Fruit fly (Drosophila melanogaster): Measurements from ENCODE around the gene CG46399.

CG46399 gene

dm6 chrX:14832562-14833303 is 26.3 kb upstream of the CG46399 start, which contains the start of gene CG14411 (continued):
- TF ChIP-seq hbn (GFP tag; IDR thresholded peaks at IDR 0.05; ENCODE audit: partially characterized antibody) (no peak), gfzf (GFP tag; optimal IDR thresholded peaks at IDR 0.05) (peak; percentile 78), trem (tag; optimal IDR thresholded peaks at IDR 0.05) (peak; percentile 68), sna (GFP tag; IDR thresholded peaks at IDR 0.05; ENCODE audit: partially characterized antibody) (peak; percentile 16; the same call in 1 of the 2 replicates), stc (GFP tag; IDR thresholded peaks at IDR 0.05) (no peak), so (GFP tag; IDR thresholded peaks at IDR 0.05) (no peak), Jarid2 (GFP tag; optimal IDR thresholded peaks at IDR 0.05) (peak; percentile 42), inv (GFP tag; IDR thresholded peaks at IDR 0.05; ENCODE audit: partially characterized antibody) (no peak), CG33213 (GFP tag; optimal IDR thresholded peaks at IDR 0.05) (no peak), CG14710 (tag; optimal IDR thresholded peaks at IDR 0.05) (peak; percentile 67), kni (GFP tag; optimal IDR thresholded peaks at IDR 0.05) (peak; percentile 69), cg (GFP tag; optimal IDR thresholded peaks at IDR 0.05) (peak; percentile 91), dm (GFP tag; optimal IDR thresholded peaks at IDR 0.05) (peak; percentile 32), CG3726 (GFP tag; IDR thresholded peaks at IDR 0.05) (no peak), Camta (GFP tag; optimal IDR thresholded peaks at IDR 0.05) (no peak), YL-1 (GFP tag; optimal IDR thresholded peaks at IDR 0.05) (peak; percentile 58), Sin3A (optimal IDR thresholded peaks at IDR 0.05) (peak; percentile 29), h (optimal IDR thresholded peaks at IDR 0.05) (no peak), zfh1 (GFP tag; IDR thresholded peaks at IDR 0.05) (no peak), CG10565 (GFP tag; optimal IDR thresholded peaks at IDR 0.05) (no peak), C15 (GFP tag; IDR thresholded peaks at IDR 0.05) (no peak), nom (GFP tag; optimal IDR thresholded peaks at IDR 0.05) (peak; percentile 18), unpg (GFP tag; optimal IDR thresholded peaks at IDR 0.05) (no peak), CG10366 (GFP tag; IDR thresholded peaks at IDR 0.05) (no peak), stwl (tag; optimal IDR thresholded peaks at IDR 0.05) (peak; percentile 81), CG8924 (tag; optimal IDR thresholded peaks at IDR 0.05) (peak; percentile 31), Hr39 (optimal IDR thresholded peaks at IDR 0.05) (no peak), crol (GFP tag; IDR thresholded peaks at IDR 0.05) (peak; percentile 80), CG10654 (GFP tag; optimal IDR thresholded peaks at IDR 0.05) (no peak), CG14441 (GFP tag; IDR thresholded peaks at IDR 0.05) (no peak), CG31441 (GFP tag; IDR thresholded peaks at IDR 0.05) (no peak), CG17568 (GFP tag; optimal IDR thresholded peaks at IDR 0.05) (no peak), Hey (tag; optimal IDR thresholded peaks at IDR 0.05) (no peak), Awh (GFP tag; IDR thresholded peaks at IDR 0.05) (no peak), CG6791 (GFP tag; IDR thresholded peaks at IDR 0.05; ENCODE audit: partially characterized antibody) (0 out of 3 replicates have a peak, but pooled peaks have one; percentile 32), Drgx (GFP tag; IDR thresholded peaks at IDR 0.05) (no peak), nerfin-2 (GFP tag; IDR thresholded peaks at IDR 0.05; ENCODE audit: partially characterized antibody) (no peak), Deaf1 (tag; optimal IDR thresholded peaks at IDR 0.05) (no peak), HLHmδ (GFP tag; optimal IDR thresholded peaks at IDR 0.05) (peak; percentile 6), CG8290 (GFP tag; optimal IDR thresholded peaks at IDR 0.05) (no peak), CG8290 (tag; optimal IDR thresholded peaks at IDR 0.05) (peak in 1 of 2 experiments; percentile 35), CG3995 (GFP tag; optimal IDR thresholded peaks at IDR 0.05) (peak; percentile 2), pzg (GFP tag; optimal IDR thresholded peaks at IDR 0.05) (peak; percentile 79), Bgb (GFP tag; IDR thresholded peaks at IDR 0.05; ENCODE audit: partially characterized antibody) (peak; percentile 29; the same call in 1 of the 2 replicates), MBD-R2 (GFP tag; IDR thresholded peaks at IDR 0.05) (peak; percentile 42), Lim3 (GFP tag; IDR thresholded peaks at IDR 0.05) (no peak), ftz-f1 (GFP tag; optimal IDR thresholded peaks at IDR 0.05) (no peak), lilli (GFP tag; optimal IDR thresholded peaks at IDR 0.05) (no peak), NC2β (GFP tag; optimal IDR thresholded peaks at IDR 0.05) (no peak), Max (GFP tag; optimal IDR thresholded peaks at IDR 0.05) (no peak), CG4360 (GFP tag; IDR thresholded peaks at IDR 0.05) (peak; percentile 58)
